Fruit fly (Drosophila melanogaster): ENCODE measurements around the gene CG5114.

DNA sequence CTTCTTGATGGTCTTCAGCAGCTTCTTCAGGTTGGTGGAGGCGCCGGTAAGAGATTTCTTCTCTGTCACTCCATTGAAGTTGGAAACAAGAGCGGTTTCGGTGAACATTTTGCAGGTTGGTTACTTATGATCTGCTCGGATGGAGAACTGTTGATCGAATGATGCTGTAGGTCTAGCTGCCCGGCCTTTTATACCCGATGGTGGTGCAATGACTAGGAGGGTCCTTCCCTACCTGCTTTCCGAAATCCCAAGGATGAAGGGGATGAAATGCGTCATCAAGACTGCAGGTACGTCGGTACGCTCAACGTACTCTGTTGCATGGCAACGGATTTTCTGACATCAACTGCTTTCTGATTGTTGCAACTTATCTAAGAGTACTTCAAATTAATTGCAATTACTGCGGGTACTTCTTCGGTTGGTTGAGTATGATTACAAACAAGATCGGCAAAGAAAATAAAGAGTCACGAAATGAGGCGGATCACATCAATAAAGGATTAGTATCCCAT, 36.6 kb upstream of the CG5114 start, which contains the start of gene BobA:
- TF ChIP-seq ttk (optimal IDR thresholded peaks at IDR 0.05) = no peak
- TF ChIP-seq psq (optimal IDR thresholded peaks at IDR 0.05) = no peak
- TF ChIP-seq h (optimal IDR thresholded peaks at IDR 0.05) = no peak
- no peak for TF ChIP-seq Sin3A (optimal IDR thresholded peaks at IDR 0.05)
